Fruit fly (Drosophila melanogaster): Measurements from ENCODE around the gene Qsox3.

The Qsox3 gene

dm6 chr3R:21890739-21891138 lies 20.9 kb upstream of the Qsox3 start (continued):
- no peak for TF ChIP-seq Eip75B (GFP tag; optimal IDR thresholded peaks at IDR 0.05)
- TF ChIP-seq Eip93F (GFP tag; optimal IDR thresholded peaks at IDR 0.05): no peak
- no peak for TF ChIP-seq spab (GFP tag; optimal IDR thresholded peaks at IDR 0.05)
- TF ChIP-seq CG8119 (GFP tag; IDR thresholded peaks at IDR 0.05): no peak
- TF ChIP-seq Hr39 (GFP tag; optimal IDR thresholded peaks at IDR 0.05): no peak
- no peak for TF ChIP-seq dac (GFP tag; optimal IDR thresholded peaks at IDR 0.05)
- no peak for TF ChIP-seq CG7368 (GFP tag; optimal IDR thresholded peaks at IDR 0.05)

DNA sequence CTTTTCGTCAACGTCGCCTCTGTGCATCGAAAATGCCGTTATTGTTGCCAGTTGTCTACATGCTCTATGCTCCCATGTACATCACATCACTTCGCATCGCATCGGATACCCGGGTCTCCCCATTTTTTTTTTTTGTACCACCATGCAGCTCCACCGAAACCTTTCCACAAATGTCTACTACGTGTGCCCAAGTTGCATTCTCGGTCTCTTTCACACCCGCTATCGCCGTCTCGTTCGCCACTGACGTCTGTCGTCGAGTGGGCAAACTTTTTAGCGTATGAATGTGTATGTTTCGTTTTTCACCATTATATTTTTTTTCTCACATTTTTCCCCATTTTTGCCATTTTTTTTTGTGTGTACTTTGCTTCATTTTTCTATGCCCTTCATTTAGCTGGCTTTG lies 19.2 kb upstream of the Qsox3 start:
- no peak for TF ChIP-seq CG6854 (GFP tag; optimal IDR thresholded peaks at IDR 0.05)
- TF ChIP-seq lz (GFP tag; optimal IDR thresholded peaks at IDR 0.05): no peak
- TF ChIP-seq dac (GFP tag; optimal IDR thresholded peaks at IDR 0.05): no peak
- no peak for TF ChIP-seq Hr38 (GFP tag; optimal IDR thresholded peaks at IDR 0.05)
- no peak for TF ChIP-seq CG34406 (GFP tag; optimal IDR thresholded peaks at IDR 0.05)
- no peak for TF ChIP-seq cyc (GFP tag; optimal IDR thresholded peaks at IDR 0.05)
- peak; percentile 17 for TF ChIP-seq CG6808 (GFP tag; optimal IDR thresholded peaks at IDR 0.05)
- peak; percentile 56; the same call in 2 of the 3 replicates for TF ChIP-seq CG6163 (GFP tag; IDR thresholded peaks at IDR 0.05)
- peak; percentile 17 for TF ChIP-seq dsx (GFP tag; optimal IDR thresholded peaks at IDR 0.05; ENCODE audit: poor library complexity, severe bottlenecking)
- peak; percentile 32 for TF ChIP-seq svp (GFP tag)
- no peak for TF ChIP-seq CG31627 (GFP tag; optimal IDR thresholded peaks at IDR 0.05)
- TF ChIP-seq CG16779 (tag; optimal IDR thresholded peaks at IDR 0.05): no peak
- TF ChIP-seq achi (GFP tag; optimal IDR thresholded peaks at IDR 0.05): no peak
- no peak for TF ChIP-seq Gug (GFP tag; IDR thresholded peaks at IDR 0.05)
- TF ChIP-seq CG4318 (GFP tag; optimal IDR thresholded peaks at IDR 0.05): no peak
- TF ChIP-seq Sox102F (GFP tag; optimal IDR thresholded peaks at IDR 0.05): no peak
- peak; percentile 25; the same call in 2 of the 3 replicates for TF ChIP-seq eg (GFP tag; IDR thresholded peaks at IDR 0.05)
- no peak for TF ChIP-seq CG7368 (GFP tag; optimal IDR thresholded peaks at IDR 0.05)
- no peak for TF ChIP-seq acj6 (GFP tag; optimal IDR thresholded peaks at IDR 0.05)
- no peak for TF ChIP-seq CG3919 (GFP tag; optimal IDR thresholded peaks at IDR 0.05)
- no peak for TF ChIP-seq CG8119 (GFP tag; IDR thresholded peaks at IDR 0.05)
- TF ChIP-seq esn (GFP tag; optimal IDR thresholded peaks at IDR 0.05): no peak
- TF ChIP-seq CG11902 (GFP tag; optimal IDR thresholded peaks at IDR 0.05): no peak
- TF ChIP-seq Hr4 (GFP tag; optimal IDR thresholded peaks at IDR 0.05): no peak
- no peak for TF ChIP-seq Ets21C (GFP tag; optimal IDR thresholded peaks at IDR 0.05)
- no peak for TF ChIP-seq OdsH (GFP tag; optimal IDR thresholded peaks at IDR 0.05)
- TF ChIP-seq Smox (GFP tag; optimal IDR thresholded peaks at IDR 0.05): no peak
- TF ChIP-seq ss (GFP tag; optimal IDR thresholded peaks at IDR 0.05): peak in 1 of 2 experiments; percentile 53
- no peak for TF ChIP-seq Met (GFP tag; optimal IDR thresholded peaks at IDR 0.05)
- TF ChIP-seq pdm3 (GFP tag; optimal IDR thresholded peaks at IDR 0.05): no peak
- TF ChIP-seq spab (GFP tag; optimal IDR thresholded peaks at IDR 0.05): peak; percentile 36
- TF ChIP-seq fd85E (GFP tag; optimal IDR thresholded peaks at IDR 0.05): no peak
- no peak for TF ChIP-seq vri (GFP tag; optimal IDR thresholded peaks at IDR 0.05)
- no peak for TF ChIP-seq CG9139 (GFP tag; optimal IDR thresholded peaks at IDR 0.05)
- no peak for TF ChIP-seq Eip75B (GFP tag; optimal IDR thresholded peaks at IDR 0.05)
- no peak for TF ChIP-seq topi (GFP tag; optimal IDR thresholded peaks at IDR 0.05)
- no peak for TF ChIP-seq CG3032 (tag; optimal IDR thresholded peaks at IDR 0.05)
- TF ChIP-seq CG10631 (GFP tag; optimal IDR thresholded peaks at IDR 0.05): no peak
- TF ChIP-seq Sox14 (GFP tag; optimal IDR thresholded peaks at IDR 0.05): no peak
- TF ChIP-seq Blimp-1 (GFP tag; optimal IDR thresholded peaks at IDR 0.05): no peak
- TF ChIP-seq Ets96B (tag; optimal IDR thresholded peaks at IDR 0.05): no peak
- no peak for TF ChIP-seq fkh (GFP tag; optimal IDR thresholded peaks at IDR 0.05)
- no peak for TF ChIP-seq net (GFP tag; optimal IDR thresholded peaks at IDR 0.05)
- TF ChIP-seq CG8632 (GFP tag; optimal IDR thresholded peaks at IDR 0.05): no peak
- no peak for TF ChIP-seq CG15336 (GFP tag; IDR thresholded peaks at IDR 0.05)
- TF ChIP-seq Lpt (GFP tag; optimal IDR thresholded peaks at IDR 0.05): no peak
- no peak for TF ChIP-seq CG6276 (GFP tag; optimal IDR thresholded peaks at IDR 0.05)
- TF ChIP-seq fd59A (GFP tag; optimal IDR thresholded peaks at IDR 0.05): no peak
- TF ChIP-seq Eip78C (GFP tag): peak; percentile 55

Data from whole organism, prepupa.